Fruit fly (Drosophila melanogaster) whole organism, wandering third instar larva: ENCODE results near the gene CG17855.

Source experiments
- CG32264 ChIP-seq: fragments of 200-800 bp; sonication (Bioruptor generic); optimal IDR thresholded peaks from 2 replicates; lab custom pipeline; 2016; ENCODE audit warnings: missing biosample characterization, missing genetic modification characterization
- CrebA ChIP-seq: fragments of 200-800 bp; sonication (Bioruptor generic); optimal IDR thresholded peaks from 2 replicates; lab custom pipeline; 2016; ENCODE audit warnings: missing biosample characterization, mild to moderate bottlenecking, missing genetic modification characterization, borderline replicate concordance
- br ChIP-seq: fragments of 200-800 bp; sonication (Bioruptor generic); optimal IDR thresholded peaks from 2 replicates; lab custom pipeline; 2016; ENCODE audit warnings: missing biosample characterization, missing genetic modification characterization
- dsf ChIP-seq: sonication (Bioruptor generic); optimal IDR thresholded peaks from 2 replicates; lab custom pipeline; 2016; ENCODE audit warnings: missing biosample characterization, missing genetic modification characterization, borderline replicate concordance
- rgr ChIP-seq: fragments of 200-800 bp; sonication (Bioruptor generic); optimal IDR thresholded peaks from 3 replicates; lab custom pipeline; 2016; ENCODE audit warnings: missing biosample characterization, mild to moderate bottlenecking, missing genetic modification characterization
- usp ChIP-seq: fragments of >200 bp; optimal IDR thresholded peaks from 2 replicates; lab custom pipeline; 2017; ENCODE audit warnings: missing biosample characterization, missing genetic modification characterization
- woc ChIP-seq: sonication (Bioruptor generic); optimal IDR thresholded peaks from 2 replicates; lab custom pipeline; 2016; ENCODE audit warnings: missing biosample characterization, mild to moderate bottlenecking, missing genetic modification characterization

DNA sequence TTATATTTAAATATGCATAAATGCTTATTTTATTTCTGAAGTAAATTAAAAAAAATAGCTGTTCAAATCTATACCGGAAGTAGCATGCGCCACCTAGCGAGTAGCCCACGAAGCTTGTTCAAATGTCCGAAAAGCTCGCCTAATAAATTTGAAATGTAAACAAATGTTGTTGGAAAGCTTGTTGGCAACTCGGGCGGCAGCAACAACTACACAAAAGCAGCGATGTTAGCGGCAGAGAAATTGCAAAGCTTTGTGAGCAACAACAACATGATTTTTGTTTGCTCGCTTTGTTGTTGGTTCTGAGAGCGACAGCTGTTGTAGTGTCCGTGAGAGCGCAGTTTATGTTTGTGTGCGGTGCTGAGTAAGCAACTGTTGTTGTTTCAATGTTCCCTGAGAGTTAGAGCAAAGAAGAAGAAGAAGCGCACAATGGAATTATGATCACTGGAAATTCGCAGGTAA, 27.1 kb downstream of the CG17855 start:
- TF ChIP-seq rgr (peak; percentile 97), dsf (GFP tag; lab: Kevin White, UChicago) (peak; percentile 26), woc (GFP tag; lab: Kevin White, UChicago) (peak; percentile 46), br (GFP tag; lab: Kevin White, UChicago) (peak; percentile 89), usp (no peak), CG32264 (peak; percentile 78), CrebA (GFP tag; lab: Kevin White, UChicago) (peak; percentile 81)
